Fruit fly (Drosophila melanogaster) whole organism, adult: ENCODE data around the gene Myo61F.

ENCODE experiments used
- CG5204 ChIP-seq: fragments of 200-800 bp; sonication (Bioruptor generic); optimal IDR thresholded peaks from 2 replicates; lab custom pipeline; 2016; ENCODE audit warnings: missing biosample characterization, missing genetic modification characterization
- Crg-1 ChIP-seq: fragments of 200-800 bp; sonication (Bioruptor generic); optimal IDR thresholded peaks from 2 replicates; lab custom pipeline; 2016; ENCODE audit warnings: missing biosample characterization, missing genetic modification characterization
- Mnt ChIP-seq: fragments of 200-800 bp; sonication (Bioruptor generic); optimal IDR thresholded peaks from 2 replicates; lab custom pipeline; 2016; ENCODE audit warnings: missing biosample characterization, mild to moderate bottlenecking, missing genetic modification characterization
- ovo ChIP-seq: fragments of 200-800 bp; sonication (Bioruptor generic); optimal IDR thresholded peaks from 2 replicates; lab custom pipeline; 2016; ENCODE audit warnings: missing biosample characterization, missing genetic modification characterization
- tj ChIP-seq: fragments of 200-800 bp; sonication (Bioruptor generic); optimal IDR thresholded peaks from 3 replicates; lab custom pipeline; 2017; ENCODE audit warnings: missing biosample characterization, mild to moderate bottlenecking, missing genetic modification characterization, moderate library complexity

dm6 chr3L:1305317-1305716, 13.0 kb upstream of the Myo61F start:
- no peak for TF ChIP-seq tj (GFP tag; lab: Kevin White, UChicago)
- no peak for TF ChIP-seq CG5204
- no peak for TF ChIP-seq Mnt (GFP tag; lab: Kevin White, UChicago)
- TF ChIP-seq ovo: no peak
- TF ChIP-seq Crg-1: no peak
